Worm (Caenorhabditis elegans) whole organism, late embryonic: Measurements from ENCODE around the gene str-172.

Experiments used
- ceh-48 ChIP-seq: sonication (generic microtip); optimal IDR thresholded peaks from 2 replicates; lab custom pipeline; 2016; ENCODE audit warnings: missing genetic modification characterization, inconsistent platforms, missing compliant biosample characterization
- fkh-10 ChIP-seq: fragments of 150-350 bp; optimal IDR thresholded peaks from 2 replicates; lab custom pipeline; 2014; ENCODE audit warnings: missing biosample characterization, missing genetic modification reagents, missing genetic modification characterization
- pat-9 ChIP-seq: fragments of 200-800 bp; sonication (Bioruptor generic); optimal IDR thresholded peaks from 2 replicates; lab custom pipeline; 2018; ENCODE audit warnings: mild to moderate bottlenecking, missing genetic modification characterization, moderate library complexity, missing compliant biosample characterization

ce11 chrIV:4829641-4830040, 37.9 kb downstream of the str-172 start:
- TF ChIP-seq fkh-10 (no peak), pat-9 (no peak), ceh-48 (tag; lab: Kevin White, UChicago) (no peak)
